Worm (Caenorhabditis elegans): ENCODE data around the gene cest-6.

DNA sequence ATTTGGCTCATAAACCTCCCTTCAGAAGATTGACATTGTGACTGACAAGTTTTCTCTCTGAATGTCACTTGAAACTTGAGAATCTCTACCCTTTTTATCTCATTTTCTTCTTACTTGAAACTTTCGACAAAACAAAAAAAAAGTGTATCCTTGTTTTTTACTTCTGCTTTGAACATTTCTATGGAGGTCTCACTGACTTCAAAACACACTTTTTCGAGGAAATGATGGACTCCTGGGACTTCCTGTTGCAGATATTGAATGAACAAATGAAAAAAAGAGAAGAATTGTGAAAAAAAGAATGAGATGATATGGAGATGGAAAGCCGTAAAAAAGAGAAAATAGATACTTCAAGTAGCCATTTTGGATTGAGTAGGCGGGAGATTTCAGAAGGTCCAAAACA, 12.8 kb upstream of the cest-6 start:
- no peak for TF ChIP-seq dmd-4 (tag; optimal IDR thresholded peaks at IDR 0.05; ENCODE audit: borderline replicate concordance)
- no peak for TF ChIP-seq pha-4 (tag; optimal IDR thresholded peaks at IDR 0.05)
- no peak for TF ChIP-seq T23F11.4 (GFP tag; optimal IDR thresholded peaks at IDR 0.05)
- no peak for TF ChIP-seq ttx-3 (tag; optimal IDR thresholded peaks at IDR 0.05)
- TF ChIP-seq hlh-30 (tag; optimal IDR thresholded peaks at IDR 0.05; ENCODE audit: insufficient read depth) = no peak
